Worm (Caenorhabditis elegans) whole organism, midembryonic: ENCODE data around the gene C16B8.2.

Source experiments
- cog-1 ChIP-seq: sonication (generic microtip); optimal IDR thresholded peaks from 2 replicates; lab custom pipeline; 2016; ENCODE audit warnings: missing genetic modification characterization, missing compliant biosample characterization
- flt-1 ChIP-seq: fragments of 200-800 bp; sonication (Bioruptor generic); IDR thresholded peaks from 2 replicates; pipeline ENCODE4 v1.3.6; 2022; ENCODE audit warnings: missing genetic modification characterization, missing compliant biosample characterization
- klf-2 ChIP-seq: fragments of 200-800 bp; sonication (Bioruptor generic); conservative IDR thresholded peaks from 2 replicates; pipeline ENCODE4 v1.3.6; 2022; ENCODE audit warnings: missing genetic modification reagents, missing genetic modification characterization, missing compliant biosample characterization
- med-1 ChIP-seq: sonication (generic microtip); optimal IDR thresholded peaks from 2 replicates; lab custom pipeline; 2017; ENCODE audit warnings: missing genetic modification characterization, mild to moderate bottlenecking, missing compliant biosample characterization, antibody characterized with exemption, missing genetic modification reagents; ENCODE audit not compliant: insufficient read depth
- ref-1 ChIP-seq: fragments of 200-800 bp; sonication (Bioruptor generic); conservative IDR thresholded peaks from 2 replicates; pipeline ENCODE4 v1.3.6; 2022; ENCODE audit warnings: missing genetic modification reagents, missing genetic modification characterization, missing compliant biosample characterization
- tab-1 ChIP-seq: fragments of 200-800 bp; sonication (Bioruptor generic); IDR thresholded peaks from 2 replicates; pipeline ENCODE4 v1.3.6; 2022; ENCODE audit warnings: missing genetic modification characterization, missing compliant biosample characterization
- ztf-23 ChIP-seq: fragments of 200-800 bp; sonication (Bioruptor generic); IDR thresholded peaks from 2 replicates; pipeline ENCODE4 v1.3.6; 2022; ENCODE audit warnings: missing genetic modification reagents, missing genetic modification characterization, missing compliant biosample characterization
- ztf-29 ChIP-seq: fragments of 200-800 bp; sonication (Bioruptor generic); IDR thresholded peaks from 2 replicates; pipeline ENCODE4 v1.3.6; 2022; ENCODE audit warnings: missing genetic modification reagents, missing genetic modification characterization, missing compliant biosample characterization

- TF ChIP-seq klf-2 (GFP tag; lab: Robert Waterston, UW) (no peak), ref-1 (GFP tag; lab: Robert Waterston, UW) (no peak), ztf-23 (GFP tag; lab: Robert Waterston, UW) (no peak), cog-1 (tag; lab: Kevin White, UChicago) (no peak), ztf-29 (GFP tag; lab: Robert Waterston, UW) (no peak), tab-1 (GFP tag; lab: Robert Waterston, UW) (no peak), flt-1 (no peak), med-1 (GFP tag; lab: Kevin White, UChicago) (no peak)
Measured at ce11 chrX:3937483-3937882, 28.7 kb downstream of the C16B8.2 start.
